Fruit fly (Drosophila melanogaster): ENCODE measurements around the gene Syt12.

Gene Syt12

DNA sequence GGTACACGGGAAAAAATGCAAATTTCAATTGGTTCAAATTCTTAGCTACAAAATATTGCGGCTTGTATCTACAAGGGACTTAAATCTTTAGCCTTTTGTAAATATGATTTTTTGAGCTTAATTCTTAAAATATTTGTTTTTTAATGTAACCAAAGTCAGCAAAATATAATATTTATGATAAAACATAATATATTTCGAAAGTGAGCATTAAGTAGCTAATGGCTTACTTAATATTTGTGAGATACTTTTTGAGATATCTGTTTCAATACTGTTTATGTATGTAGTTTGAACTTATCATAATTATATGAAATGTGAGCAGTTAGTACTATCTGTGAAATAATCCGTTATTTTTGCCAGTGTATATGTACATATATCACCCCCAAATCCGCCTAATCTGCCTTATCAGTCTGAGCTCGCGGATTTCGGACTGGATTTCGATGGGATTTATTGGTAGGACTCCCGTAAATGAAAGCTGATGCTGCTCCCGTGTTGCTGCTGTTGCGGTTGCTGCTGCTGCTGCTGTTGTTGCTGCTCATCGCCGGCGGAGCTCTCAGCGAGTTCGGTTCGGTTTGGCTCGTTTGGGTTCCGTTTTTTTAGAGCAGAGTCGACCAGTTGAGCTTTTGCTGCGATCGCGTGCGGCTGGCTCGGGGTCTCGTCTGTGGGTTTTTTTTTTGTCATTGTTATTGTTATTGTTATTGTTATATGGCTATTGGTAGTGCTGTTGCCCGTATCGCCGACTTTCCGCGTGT is 38.2 kb upstream of the Syt12 start:
- peak in 1 of 2 experiments; percentile 34 for TF ChIP-seq foxo (GFP tag; optimal IDR thresholded peaks at IDR 0.05)
- peak; percentile 30 for TF ChIP-seq h (GFP tag; optimal IDR thresholded peaks at IDR 0.05)
- no peak for TF ChIP-seq sage (GFP tag; optimal IDR thresholded peaks at IDR 0.05)
- no peak for TF ChIP-seq Hr78 (GFP tag; optimal IDR thresholded peaks at IDR 0.05)
- TF ChIP-seq Rel (GFP tag; optimal IDR thresholded peaks at IDR 0.05) = no peak
- TF ChIP-seq Rel (tag; optimal IDR thresholded peaks at IDR 0.05) = peak; percentile 37
- TF ChIP-seq CG32264 (GFP tag; optimal IDR thresholded peaks at IDR 0.05) = no peak
- peak; percentile 20 for TF ChIP-seq dmrt93B (GFP tag; optimal IDR thresholded peaks at IDR 0.05)
- no peak for TF ChIP-seq N (GFP tag; optimal IDR thresholded peaks at IDR 0.05)
- peak; percentile 24 for TF ChIP-seq HLH106 (tag; optimal IDR thresholded peaks at IDR 0.05)

dm6 chrX:13322405-13322804 is 36.6 kb upstream of the Syt12 start:
- TF ChIP-seq Myc (optimal IDR thresholded peaks at IDR 0.05) = no peak
- TF ChIP-seq Hnf4 (GFP tag; optimal IDR thresholded peaks at IDR 0.05) = no peak
- no peak for TF ChIP-seq Abd-B (GFP tag; optimal IDR thresholded peaks at IDR 0.05)
- no peak for TF ChIP-seq lola (GFP tag; optimal IDR thresholded peaks at IDR 0.05)
- TF ChIP-seq sage (GFP tag; optimal IDR thresholded peaks at IDR 0.05) = no peak
- TF ChIP-seq usp (GFP tag; optimal IDR thresholded peaks at IDR 0.05) = no peak

DNA sequence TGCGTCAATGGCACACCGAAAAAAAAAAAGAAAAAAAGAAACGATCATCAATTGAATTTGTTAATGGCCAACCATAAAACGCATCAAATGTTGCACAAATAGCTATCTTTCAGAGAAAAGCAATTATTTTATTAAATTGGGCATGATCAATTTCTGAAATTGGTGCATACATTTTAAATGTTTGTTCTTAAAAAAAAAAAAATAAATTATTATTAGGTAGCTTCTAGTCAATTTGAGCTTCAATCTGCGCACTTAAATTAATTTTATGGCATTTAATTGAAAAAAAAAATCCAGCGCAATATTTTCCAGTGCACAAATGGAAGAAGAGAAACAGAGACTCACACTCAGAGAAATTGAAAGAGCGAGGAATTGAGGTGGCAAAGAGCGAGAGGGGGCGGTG is 35.9 kb upstream of the Syt12 start:
- TF ChIP-seq sv (GFP tag; optimal IDR thresholded peaks at IDR 0.05) = peak; percentile 13
- no peak for TF ChIP-seq CG9705 (GFP tag; optimal IDR thresholded peaks at IDR 0.05)
- TF ChIP-seq Jra (GFP tag; optimal IDR thresholded peaks at IDR 0.05) = peak; percentile 22
- no peak for TF ChIP-seq Abd-B (GFP tag; optimal IDR thresholded peaks at IDR 0.05)
- TF ChIP-seq Hr83 (GFP tag; optimal IDR thresholded peaks at IDR 0.05; ENCODE audit: poor library complexity, severe bottlenecking) = no peak
- TF ChIP-seq GATAd (GFP tag; optimal IDR thresholded peaks at IDR 0.05) = no peak
- no peak for TF ChIP-seq sage (GFP tag; optimal IDR thresholded peaks at IDR 0.05)
- no peak for TF ChIP-seq dl (GFP tag; optimal IDR thresholded peaks at IDR 0.05; ENCODE audit: insufficient read depth in 1 of 2, partially characterized antibody in 2 of 2)
- no peak for TF ChIP-seq N (GFP tag; optimal IDR thresholded peaks at IDR 0.05)
- no peak for TF ChIP-seq jim (GFP tag; optimal IDR thresholded peaks at IDR 0.05)
- TF ChIP-seq Hr78 (GFP tag; optimal IDR thresholded peaks at IDR 0.05) = no peak
- TF ChIP-seq foxo (GFP tag; optimal IDR thresholded peaks at IDR 0.05) = peak in 1 of 2 experiments; percentile 37
- no peak for TF ChIP-seq pan (optimal IDR thresholded peaks at IDR 0.05)
- TF ChIP-seq Mio (GFP tag; optimal IDR thresholded peaks at IDR 0.05) = no peak
- TF ChIP-seq Dfd (GFP tag; optimal IDR thresholded peaks at IDR 0.05) = no peak
- TF ChIP-seq fru (GFP tag; optimal IDR thresholded peaks at IDR 0.05) = peak; percentile 66
- peak; percentile 15 for TF ChIP-seq brk (GFP tag; optimal IDR thresholded peaks at IDR 0.05)
- no peak for TF ChIP-seq Dif (GFP tag; optimal IDR thresholded peaks at IDR 0.05; ENCODE audit: partially characterized antibody)
- peak; percentile 75 for TF ChIP-seq h (GFP tag; optimal IDR thresholded peaks at IDR 0.05)
- TF ChIP-seq usp (GFP tag; optimal IDR thresholded peaks at IDR 0.05) = no peak
- TF ChIP-seq CrebA (GFP tag; optimal IDR thresholded peaks at IDR 0.05; ENCODE audit: borderline replicate concordance) = no peak
- peak; percentile 65 for TF ChIP-seq HLH106 (tag; optimal IDR thresholded peaks at IDR 0.05)
- TF ChIP-seq tai (GFP tag; optimal IDR thresholded peaks at IDR 0.05) = no peak
- TF ChIP-seq Myc (optimal IDR thresholded peaks at IDR 0.05) = no peak
- TF ChIP-seq dsf (GFP tag; optimal IDR thresholded peaks at IDR 0.05; ENCODE audit: borderline replicate concordance) = peak; percentile 24
- TF ChIP-seq dmrt93B (GFP tag; optimal IDR thresholded peaks at IDR 0.05) = peak; percentile 49
- peak; percentile 61 for TF ChIP-seq Hnf4 (GFP tag; optimal IDR thresholded peaks at IDR 0.05)
- TF ChIP-seq ey (GFP tag; optimal IDR thresholded peaks at IDR 0.05) = peak; percentile 79
- TF ChIP-seq Rel (GFP tag; optimal IDR thresholded peaks at IDR 0.05) = no peak
- no peak for TF ChIP-seq Rel (tag; optimal IDR thresholded peaks at IDR 0.05)
- peak; percentile 2 for TF ChIP-seq CG32264 (GFP tag; optimal IDR thresholded peaks at IDR 0.05)
- TF ChIP-seq psq (GFP tag; optimal IDR thresholded peaks at IDR 0.05) = peak; percentile 59
- peak; percentile 79 for TF ChIP-seq br (GFP tag; optimal IDR thresholded peaks at IDR 0.05)
- TF ChIP-seq rgr (GFP tag; optimal IDR thresholded peaks at IDR 0.05) = peak; percentile 72
- no peak for TF ChIP-seq lola (GFP tag; optimal IDR thresholded peaks at IDR 0.05)
- TF ChIP-seq Vsx2 (GFP tag; optimal IDR thresholded peaks at IDR 0.05; ENCODE audit: partially characterized antibody) = no peak
- TF ChIP-seq Sp1 (GFP tag; optimal IDR thresholded peaks at IDR 0.05) = peak; percentile 46
- peak; percentile 67 for TF ChIP-seq OdsH (GFP tag; optimal IDR thresholded peaks at IDR 0.05)
- TF ChIP-seq woc (GFP tag; optimal IDR thresholded peaks at IDR 0.05) = peak; percentile 32

Measured in whole organism, wandering third instar larva.